Fruit fly (Drosophila melanogaster) whole organism, pupa: ENCODE data around the gene Atac2.

Experiments
- CG10348 ChIP-seq: fragments of 200-800 bp; sonication (Bioruptor generic); IDR thresholded peaks from 2 replicates; pipeline ENCODE4 v1.3.6; 2022; ENCODE audit warnings: missing biosample characterization, missing genetic modification characterization
- CG15710 ChIP-seq: fragments of 200-800 bp; sonication (Bioruptor generic); optimal IDR thresholded peaks from 2 replicates; lab custom pipeline; 2018; ENCODE audit warnings: missing biosample characterization, mild to moderate bottlenecking, missing genetic modification characterization, moderate library complexity
- CG4496 ChIP-seq: fragments of 200-800 bp; sonication (Bioruptor generic); IDR thresholded peaks from 3 replicates; pipeline ENCODE4 v1.3.6; 2022; ENCODE audit warnings: missing biosample characterization, missing genetic modification characterization
- CG8301 ChIP-seq: fragments of 200-800 bp; sonication (Bioruptor generic); optimal IDR thresholded peaks from 2 replicates; lab custom pipeline; 2018; ENCODE audit warnings: missing biosample characterization, mild to moderate bottlenecking, missing genetic modification characterization
- CG9948 ChIP-seq: fragments of 200-800 bp; sonication (Bioruptor generic); optimal IDR thresholded peaks from 2 replicates; lab custom pipeline; 2018; ENCODE audit warnings: missing biosample characterization, mild to moderate bottlenecking, missing genetic modification characterization, moderate library complexity
- D1 ChIP-seq: fragments of 200-800 bp; sonication (Bioruptor generic); optimal IDR thresholded peaks from 2 replicates; lab custom pipeline; 2018; ENCODE audit warnings: missing biosample characterization, mild to moderate bottlenecking, missing genetic modification characterization, moderate library complexity
- Ets98B ChIP-seq: fragments of 200-800 bp; sonication (Bioruptor generic); IDR thresholded peaks from 2 replicates; pipeline ENCODE4 v1.3.6; 2022; ENCODE audit warnings: missing biosample characterization, missing genetic modification characterization
- Snoo ChIP-seq: fragments of 200-800 bp; sonication (Bioruptor generic); optimal IDR thresholded peaks from 3 replicates; lab custom pipeline; 2017; ENCODE audit warnings: missing biosample characterization, mild to moderate bottlenecking, missing genetic modification characterization, inconsistent platforms
- fd96Ca ChIP-seq: fragments of 200-800 bp; sonication (Bioruptor generic); IDR thresholded peaks from 3 replicates; pipeline ENCODE4 v1.3.6; 2022; ENCODE audit warnings: missing biosample characterization, missing genetic modification characterization

DNA sequence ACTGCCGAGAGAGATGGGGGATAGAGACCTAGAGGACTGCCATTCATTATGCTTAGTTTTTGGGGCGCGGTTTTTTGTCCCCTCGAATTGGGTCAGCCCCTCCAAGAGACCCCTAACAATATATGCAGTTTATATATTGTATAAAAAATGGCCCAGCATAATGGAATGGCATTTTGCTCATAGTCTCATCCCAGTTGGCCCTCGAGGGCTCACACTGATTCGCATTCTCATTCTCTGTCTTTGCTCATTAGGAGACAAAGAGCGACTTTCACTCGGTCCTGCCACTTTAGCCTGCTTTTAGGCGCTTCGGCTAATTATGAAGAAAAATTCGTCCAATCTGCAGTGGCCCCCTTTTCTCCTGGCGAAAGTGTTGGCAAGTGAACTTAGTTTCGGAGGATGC, 11.4 kb upstream of the Atac2 start:
- TF ChIP-seq CG4496 (GFP tag; lab: Robert Waterston, UW) (no peak), CG10348 (GFP tag; lab: Robert Waterston, UW) (no peak), fd96Ca (GFP tag; lab: Robert Waterston, UW) (no peak), D1 (tag; lab: Kevin White, UChicago) (no peak), CG8301 (tag; lab: Kevin White, UChicago) (no peak), Snoo (tag; lab: Kevin White, UChicago) (no peak), CG15710 (tag; lab: Kevin White, UChicago) (no peak), Ets98B (GFP tag; lab: Robert Waterston, UW) (no peak), CG9948 (tag; lab: Kevin White, UChicago) (no peak)
